Fruit fly (Drosophila melanogaster) whole organism, embryonic: Measurements from ENCODE around the gene CG9961.
A peak's percentile ranks its signal among the peaks of the same experiment; 100 is the strongest.

Source experiments
- Atf6 ChIP-seq: fragments of 200-800 bp; sonication (Bioruptor generic); IDR thresholded peaks from 2 replicates; pipeline ENCODE4 v1.3.6; 2022; ENCODE audit warnings: missing biosample characterization, missing genetic modification characterization
- BtbVII ChIP-seq: fragments of 200-800 bp; sonication (Bioruptor generic); optimal IDR thresholded peaks from 3 replicates; lab custom pipeline; 2017; ENCODE audit warnings: missing biosample characterization, mild to moderate bottlenecking, missing genetic modification characterization
- Bteb2 ChIP-seq: fragments of 200-800 bp; sonication (Bioruptor generic); optimal IDR thresholded peaks from 2 replicates; lab custom pipeline; 2016; ENCODE audit warnings: missing biosample characterization, missing genetic modification characterization
- CG10147 ChIP-seq: fragments of 200-800 bp; sonication (Bioruptor generic); optimal IDR thresholded peaks from 2 replicates; lab custom pipeline; 2019; ENCODE audit warnings: missing biosample characterization, mild to moderate bottlenecking, missing genetic modification characterization, moderate library complexity
- CG10565 ChIP-seq: fragments of 200-800 bp; sonication (Bioruptor generic); optimal IDR thresholded peaks from 3 replicates; lab custom pipeline; 2016; ENCODE audit warnings: missing biosample characterization, mild to moderate bottlenecking, missing genetic modification characterization
- CG11085 ChIP-seq: fragments of 200-800 bp; sonication (Bioruptor generic); IDR thresholded peaks from 2 replicates; pipeline ENCODE4 v1.3.6; 2022; ENCODE audit warnings: missing biosample characterization, missing genetic modification characterization
- CG12104 ChIP-seq: fragments of 200-800 bp; sonication (Bioruptor generic); optimal IDR thresholded peaks from 3 replicates; lab custom pipeline; 2016; ENCODE audit warnings: missing biosample characterization, missing genetic modification characterization
- CG1233 ChIP-seq: fragments of 200-800 bp; sonication (Bioruptor generic); optimal IDR thresholded peaks from 4 replicates; lab custom pipeline; 2018; ENCODE audit warnings: missing biosample characterization, mild to moderate bottlenecking, missing genetic modification characterization
- CG12659 ChIP-seq: fragments of 200-800 bp; sonication (Bioruptor generic); optimal IDR thresholded peaks from 3 replicates; lab custom pipeline; 2017; ENCODE audit warnings: mild to moderate bottlenecking, missing biosample characterization, missing genetic modification reagents, missing genetic modification characterization
- CG12942 ChIP-seq: fragments of 200-800 bp; sonication (Bioruptor generic); optimal IDR thresholded peaks from 3 replicates; lab custom pipeline; 2016; ENCODE audit warnings: missing biosample characterization, missing genetic modification characterization
- CG14014 ChIP-seq: fragments of 200-800 bp; sonication (Bioruptor generic); IDR thresholded peaks from 2 replicates; pipeline ENCODE4 v1.3.6; 2022; ENCODE audit warnings: missing biosample characterization, missing genetic modification characterization
- CG14860 ChIP-seq: fragments of 200-800 bp; sonication (Bioruptor generic); IDR thresholded peaks from 3 replicates; pipeline ENCODE4 v1.3.6; 2022; ENCODE audit warnings: missing biosample characterization, missing genetic modification characterization; ENCODE audit not compliant: partially characterized antibody
- CG1647 ChIP-seq: fragments of 200-800 bp; sonication (Bioruptor generic); optimal IDR thresholded peaks from 3 replicates; lab custom pipeline; 2016; ENCODE audit warnings: missing biosample characterization, missing genetic modification characterization
- CG17802 ChIP-seq: fragments of 200-800 bp; sonication (Bioruptor generic); optimal IDR thresholded peaks from 2 replicates; lab custom pipeline; 2018; ENCODE audit warnings: missing biosample characterization, mild to moderate bottlenecking, missing genetic modification characterization, moderate library complexity
- CG17829 ChIP-seq: fragments of 200-800 bp; optimal IDR thresholded peaks from 2 replicates; lab custom pipeline; 2019; ENCODE audit warnings: missing biosample characterization, mild to moderate bottlenecking, missing genetic modification characterization, moderate library complexity
- CG2129 ChIP-seq: fragments of 200-800 bp; sonication (Bioruptor generic); IDR thresholded peaks from 2 replicates; pipeline ENCODE4 v1.3.6; 2022; ENCODE audit warnings: missing biosample characterization, missing genetic modification characterization; ENCODE audit not compliant: partially characterized antibody
- CG3407 ChIP-seq: fragments of 200-800 bp; sonication (Bioruptor generic); optimal IDR thresholded peaks from 2 replicates; lab custom pipeline; 2018; ENCODE audit warnings: missing biosample characterization, mild to moderate bottlenecking, missing genetic modification characterization
- CG3995 ChIP-seq: fragments of 200-800 bp; sonication (Bioruptor generic); optimal IDR thresholded peaks from 3 replicates; lab custom pipeline; 2016; ENCODE audit warnings: missing biosample characterization, missing genetic modification characterization
- CG9609 ChIP-seq: fragments of 200-800 bp; sonication (Bioruptor generic); optimal IDR thresholded peaks from 3 replicates; lab custom pipeline; 2016; ENCODE audit warnings: missing biosample characterization, missing genetic modification characterization
- Dad ChIP-seq: fragments of 200-800 bp; sonication (Bioruptor generic); optimal IDR thresholded peaks from 3 replicates; lab custom pipeline; 2016; ENCODE audit warnings: missing biosample characterization, missing genetic modification characterization
- Dip2 ChIP-seq: fragments of 200-800 bp; sonication (Bioruptor generic); IDR thresholded peaks from 2 replicates; pipeline ENCODE4 v1.3.6; 2022; ENCODE audit warnings: missing biosample characterization, missing genetic modification characterization
- Lim3 ChIP-seq: fragments of 200-800 bp; sonication (Bioruptor generic); IDR thresholded peaks from 2 replicates; pipeline ENCODE4 v1.3.6; 2022; ENCODE audit warnings: missing biosample characterization, missing genetic modification characterization
- MTF-1 ChIP-seq: fragments of 200-800 bp; sonication (Bioruptor generic); optimal IDR thresholded peaks from 2 replicates; lab custom pipeline; 2018; ENCODE audit warnings: missing biosample characterization, mild to moderate bottlenecking, missing genetic modification characterization, borderline replicate concordance
- Mad ChIP-seq: fragments of 200-800 bp; sonication (Bioruptor generic); optimal IDR thresholded peaks from 2 replicates; lab custom pipeline; 2016; ENCODE audit warnings: missing biosample characterization, missing genetic modification characterization
- Nf-YA ChIP-seq: fragments of 200-800 bp; sonication (Bioruptor generic); IDR thresholded peaks from 2 replicates; pipeline ENCODE4 v1.3.6; 2022; ENCODE audit warnings: missing biosample characterization, missing genetic modification characterization
- Oaz ChIP-seq: fragments of 200-800 bp; sonication (Bioruptor generic); IDR thresholded peaks from 2 replicates; pipeline ENCODE4 v1.3.6; 2022; ENCODE audit warnings: missing biosample characterization, missing genetic modification characterization
- Ssrp ChIP-seq: fragments of 200-800 bp; sonication (Bioruptor generic); optimal IDR thresholded peaks from 2 replicates; lab custom pipeline; 2018; ENCODE audit warnings: missing biosample characterization, mild to moderate bottlenecking, missing genetic modification characterization, moderate library complexity
- Usf ChIP-seq: fragments of 200-800 bp; sonication (Bioruptor generic); optimal IDR thresholded peaks from 2 replicates; lab custom pipeline; 2017; ENCODE audit warnings: missing genotype, missing biosample characterization, missing genetic modification characterization
- ac ChIP-seq: fragments of 200-800 bp; sonication (Bioruptor generic); optimal IDR thresholded peaks from 3 replicates; lab custom pipeline; 2017; ENCODE audit warnings: missing biosample characterization, mild to moderate bottlenecking, missing genetic modification characterization
- bowl ChIP-seq: fragments of 200-800 bp; sonication (Bioruptor generic); IDR thresholded peaks from 2 replicates; pipeline ENCODE4 v1.3.6; 2022; ENCODE audit warnings: missing biosample characterization, missing genetic modification characterization
- cato ChIP-seq: fragments of 200-800 bp; sonication (Bioruptor generic); optimal IDR thresholded peaks from 2 replicates; lab custom pipeline; 2016; ENCODE audit warnings: missing biosample characterization, missing genetic modification characterization, borderline replicate concordance
- croc ChIP-seq: fragments of 200-800 bp; sonication (Bioruptor generic); conservative IDR thresholded peaks from 3 replicates; pipeline ENCODE4 v1.3.6; 2022; ENCODE audit warnings: missing biosample characterization, missing genetic modification characterization
- dmrt99B ChIP-seq: fragments of 200-800 bp; sonication (Bioruptor generic); optimal IDR thresholded peaks from 2 replicates; lab custom pipeline; 2018; ENCODE audit warnings: missing biosample characterization, mild to moderate bottlenecking, missing genetic modification characterization, moderate library complexity
- en ChIP-seq: fragments of 200-800 bp; sonication (Bioruptor generic); optimal IDR thresholded peaks from 2 replicates; lab custom pipeline; 2016; ENCODE audit warnings: missing biosample characterization, missing genetic modification characterization
- fd96Cb ChIP-seq: fragments of 200-800 bp; sonication (Bioruptor generic); optimal IDR thresholded peaks from 2 replicates; lab custom pipeline; 2018; ENCODE audit warnings: missing biosample characterization, mild to moderate bottlenecking, missing genetic modification characterization, moderate library complexity
- ftz-f1 ChIP-seq: fragments of 200-800 bp; sonication (Bioruptor generic); optimal IDR thresholded peaks from 2 replicates; lab custom pipeline; 2016; ENCODE audit warnings: missing biosample characterization, missing genetic modification characterization
- h ChIP-seq: fragments of >200 bp; optimal IDR thresholded peaks from 2 replicates; lab custom pipeline; 2017
- hbn ChIP-seq: fragments of 200-800 bp; sonication (Bioruptor generic); IDR thresholded peaks from 2 replicates; pipeline ENCODE4 v1.3.6; 2022; ENCODE audit warnings: missing biosample characterization, missing genetic modification characterization; ENCODE audit not compliant: partially characterized antibody
- insv ChIP-seq, 2 experiments: fragments of 200-800 bp; sonication (Bioruptor generic); optimal IDR thresholded peaks; 3 replicates each; lab custom pipeline; 2016 to 2018; ENCODE audit warnings: missing biosample characterization in 2 of 2, missing genetic modification characterization in 2 of 2
- jigr1 ChIP-seq: fragments of 200-800 bp; sonication (Bioruptor generic); IDR thresholded peaks from 3 replicates; pipeline ENCODE4 v1.3.6; 2022; ENCODE audit warnings: missing biosample characterization, missing genetic modification characterization
- mam ChIP-seq: fragments of 200-800 bp; sonication (Bioruptor generic); optimal IDR thresholded peaks from 3 replicates; lab custom pipeline; 2016; ENCODE audit warnings: missing biosample characterization, missing genetic modification characterization
- nau ChIP-seq: fragments of 200-800 bp; sonication (Bioruptor generic); optimal IDR thresholded peaks from 3 replicates; lab custom pipeline; 2017; ENCODE audit warnings: missing biosample characterization, mild to moderate bottlenecking, missing genetic modification characterization, missing genetic modification reagents
- onecut ChIP-seq: fragments of 200-800 bp; sonication (Bioruptor generic); IDR thresholded peaks from 2 replicates; pipeline ENCODE4 v1.3.6; 2022; ENCODE audit warnings: missing biosample characterization, missing genetic modification characterization
- pan ChIP-seq, 4 experiments: fragments of >200 bp in 3 of 4; fragments of 200-800 bp in 1 of 4; sonication (Bioruptor generic) in 1 of 4; optimal IDR thresholded peaks in 3 of 4; IDR thresholded peaks in 1 of 4; 2 replicates each; pipeline versions ENCODE4 v1.3.6 to Lab custom; 2017 to 2022; ENCODE audit warnings: missing biosample characterization in 2 of 4, missing genetic modification characterization in 2 of 4, mixed read lengths in 1 of 4
- pnt ChIP-seq: fragments of 200-800 bp; sonication (Bioruptor generic); optimal IDR thresholded peaks from 3 replicates; lab custom pipeline; 2016; ENCODE audit warnings: missing biosample characterization, missing genetic modification characterization
- sna ChIP-seq: fragments of 200-800 bp; sonication (Bioruptor generic); IDR thresholded peaks from 2 replicates; pipeline ENCODE4 v1.3.6; 2022; ENCODE audit warnings: missing biosample characterization, missing genetic modification characterization; ENCODE audit not compliant: partially characterized antibody
- sr ChIP-seq: fragments of 200-800 bp; sonication (Bioruptor generic); IDR thresholded peaks from 3 replicates; pipeline ENCODE4 v1.3.6; 2022; ENCODE audit warnings: missing biosample characterization, missing genetic modification characterization
- tll ChIP-seq, 2 experiments: fragments of 200-800 bp in 1 of 2; fragments of >200 bp in 1 of 2; sonication (Bioruptor generic) in 1 of 2; optimal IDR thresholded peaks; 2 replicates each; lab custom pipeline; 2017 to 2019; ENCODE audit warnings: missing biosample characterization in 2 of 2, missing genetic modification characterization in 2 of 2, mild to moderate bottlenecking in 1 of 2, moderate library complexity in 1 of 2

CG9961 gene

dm6 chr2L:2752460-2753411 is 8.0 kb upstream of the CG9961 start, which contains the start of gene Pgk (continued):
- no peak for TF ChIP-seq CG12104 (GFP tag; lab: Kevin White, UChicago)
- peak; percentile 59 for TF ChIP-seq onecut (GFP tag; lab: Robert Waterston, UW)
- no peak for TF ChIP-seq h
- no peak for TF ChIP-seq Lim3
- TF ChIP-seq Dad (GFP tag; lab: Kevin White, UChicago), result peak; percentile 44
- TF ChIP-seq tll (GFP tag; optimal IDR thresholded peaks at IDR 0.05; lab: Kevin White, UChicago), result no peak
- peak in 1 of 2 experiments; percentile 40 for TF ChIP-seq insv (GFP tag; optimal IDR thresholded peaks at IDR 0.05; lab: Kevin White, UChicago)
- no peak for TF ChIP-seq croc
- TF ChIP-seq Bteb2 (GFP tag; lab: Kevin White, UChicago), result peak; percentile 39
- no peak for TF ChIP-seq mam
- TF ChIP-seq CG14860 (GFP tag; lab: Robert Waterston, UW), result no peak
- TF ChIP-seq CG1233, result peak; percentile 19
- no peak for TF ChIP-seq fd96Cb (tag; lab: Kevin White, UChicago)
- TF ChIP-seq CG3995, result no peak
- TF ChIP-seq ftz-f1 (GFP tag; lab: Kevin White, UChicago), result no peak
- TF ChIP-seq hbn, result no peak
- no peak for TF ChIP-seq CG14014 (GFP tag; lab: Robert Waterston, UW)
- no peak for TF ChIP-seq sr (GFP tag; lab: Robert Waterston, UW)
- TF ChIP-seq CG17829, result peak; percentile 4
- TF ChIP-seq CG9609 (GFP tag; lab: Kevin White, UChicago), result no peak
- peak; percentile 45 for TF ChIP-seq dmrt99B (tag; lab: Kevin White, UChicago)
- no peak for TF ChIP-seq CG1647 (GFP tag; lab: Kevin White, UChicago)
- no peak for TF ChIP-seq CG2129 (GFP tag; lab: Robert Waterston, UW)
- no peak for TF ChIP-seq pan (optimal IDR thresholded peaks at IDR 0.05; lab: Kevin White, UChicago)
- TF ChIP-seq pan (GFP tag; optimal IDR thresholded peaks at IDR 0.05 in 1 of 2, IDR thresholded peaks at IDR 0.05 in 1 of 2), result no peak
- TF ChIP-seq Usf, result no peak
- no peak for TF ChIP-seq Dip2 (GFP tag; lab: Robert Waterston, UW)
- TF ChIP-seq pnt (GFP tag; lab: Kevin White, UChicago), result no peak
- TF ChIP-seq CG11085, result no peak
- no peak for TF ChIP-seq cato (GFP tag; lab: Kevin White, UChicago)
- no peak for TF ChIP-seq en
- no peak for TF ChIP-seq CG12942 (GFP tag; lab: Kevin White, UChicago)
- peak; percentile 68 for TF ChIP-seq nau (GFP tag; lab: Kevin White, UChicago)
- TF ChIP-seq Atf6 (GFP tag; lab: Robert Waterston, UW), result no peak
- TF ChIP-seq CG17802 (tag; lab: Kevin White, UChicago), result no peak
- TF ChIP-seq Nf-YA (GFP tag; lab: Robert Waterston, UW), result no peak
- no peak for TF ChIP-seq CG10565
- TF ChIP-seq ac (GFP tag; lab: Kevin White, UChicago), result peak; percentile 37
- peak; percentile 20 for TF ChIP-seq CG12659 (GFP tag; lab: Kevin White, UChicago)
- TF ChIP-seq BtbVII (GFP tag; lab: Kevin White, UChicago), result peak; percentile 82
- peak; percentile 44 for TF ChIP-seq CG3407
- TF ChIP-seq MTF-1 (GFP tag; lab: Kevin White, UChicago), result peak; percentile 54
- no peak for TF ChIP-seq Mad
- TF ChIP-seq jigr1 (GFP tag; lab: Robert Waterston, UW), result no peak
- no peak for TF ChIP-seq Oaz (GFP tag; lab: Robert Waterston, UW)
- TF ChIP-seq Ssrp (tag; lab: Kevin White, UChicago), result no peak
- peak; percentile 47 for TF ChIP-seq CG10147 (GFP tag; lab: Kevin White, UChicago)
- no peak for TF ChIP-seq bowl
- no peak for TF ChIP-seq sna
